Worm (Caenorhabditis elegans): ENCODE measurements around the gene C29E4.13.

The C29E4.13 gene

ce11 chrIII:7948802-7949201, 20.3 kb upstream of the C29E4.13 start, which contains the start of gene col-90:
Gene col-90 (plus strand): TSS chrIII:7948838.
- TF ChIP-seq ama-1 (optimal IDR thresholded peaks at IDR 0.05) (peak; percentile 70), blmp-1 (tag; optimal IDR thresholded peaks at IDR 0.05) (peak; percentile 6), irx-1 (tag; optimal IDR thresholded peaks at IDR 0.05) (no peak)

ce11 chrIII:7947677-7948076, 19.2 kb upstream of the C29E4.13 start:
- no peak for TF ChIP-seq efl-1 (optimal IDR thresholded peaks at IDR 0.05)
- peak in 1 of 2 experiments; percentile 56 for TF ChIP-seq efl-1 (GFP tag; optimal IDR thresholded peaks at IDR 0.05 in 1 of 2)
- no peak for TF ChIP-seq fkh-4 (tag; optimal IDR thresholded peaks at IDR 0.05; ENCODE audit: borderline replicate concordance)
- TF ChIP-seq mdl-1 (tag; optimal IDR thresholded peaks at IDR 0.05): no peak
- peak; percentile 54 for TF ChIP-seq blmp-1 (tag; optimal IDR thresholded peaks at IDR 0.05)

ce11 chrIII:7946968-7947491, 18.5 kb upstream of the C29E4.13 start, which contains the start of gene gsto-1:
Gene gsto-1 (minus strand): TSS chrIII:7947018.
- no peak for TF ChIP-seq pqm-1 (tag; optimal IDR thresholded peaks at IDR 0.05)
- TF ChIP-seq pag-3 (tag; optimal IDR thresholded peaks at IDR 0.05; ENCODE audit: borderline replicate concordance, insufficient read depth): no peak
- no peak for TF ChIP-seq ceh-63 (GFP tag; optimal IDR thresholded peaks at IDR 0.05)
- TF ChIP-seq lir-3 (tag; optimal IDR thresholded peaks at IDR 0.05; ENCODE audit: poor library complexity): no peak
- no peak for TF ChIP-seq mef-2 (tag; optimal IDR thresholded peaks at IDR 0.05)
- TF ChIP-seq tlp-1 (tag; optimal IDR thresholded peaks at IDR 0.05): no peak
- no peak for TF ChIP-seq C34B4.2 (tag; optimal IDR thresholded peaks at IDR 0.05)
- no peak for TF ChIP-seq nhr-76 (tag; optimal IDR thresholded peaks at IDR 0.05)
- TF ChIP-seq lin-13 (GFP tag; optimal IDR thresholded peaks at IDR 0.05): no peak

- no peak for TF ChIP-seq ztf-4 (tag; optimal IDR thresholded peaks at IDR 0.05)
These were observed 12.9 kb upstream of the C29E4.13 start, which contains the start of gene kle-2 for ce11 chrIII:7941417-7941816. Gene kle-2 (plus strand): TSS chrIII:7941717.

ce11 chrIII:7940819-7941218, 12.3 kb upstream of the C29E4.13 start, which contains the start of gene C29E4.12:
Gene C29E4.12 (plus strand): TSS chrIII:7941151.
- TF ChIP-seq hpl-2 (GFP tag; optimal IDR thresholded peaks at IDR 0.05) (no peak), pag-3 (tag; optimal IDR thresholded peaks at IDR 0.05; ENCODE audit: borderline replicate concordance, insufficient read depth) (no peak), tbx-2 (tag; optimal IDR thresholded peaks at IDR 0.05) (peak; percentile 77), nhr-90 (tag; optimal IDR thresholded peaks at IDR 0.05; ENCODE audit: poor library complexity) (peak; percentile 70), nhr-85 (tag) (peak; percentile 86), unc-98 (GFP tag; IDR thresholded peaks at IDR 0.05) (no peak), fkh-8 (tag; optimal IDR thresholded peaks at IDR 0.05) (peak; percentile 62), lsy-2 (tag; optimal IDR thresholded peaks at IDR 0.05) (peak; percentile 84 to 92), jun-1 (tag; optimal IDR thresholded peaks at IDR 0.05) (peak; percentile 69), ces-1 (GFP tag; optimal IDR thresholded peaks at IDR 0.05) (no peak), nhr-12 (tag; optimal IDR thresholded peaks at IDR 0.05) (no peak), fkh-10 (GFP tag; optimal IDR thresholded peaks at IDR 0.05) (no peak), mep-1 (tag; optimal IDR thresholded peaks at IDR 0.05) (peak; percentile 52), sup-37 (GFP tag; optimal IDR thresholded peaks at IDR 0.05) (no peak), ama-1 (optimal IDR thresholded peaks at IDR 0.05) (no peak), dpl-1 (GFP tag; optimal IDR thresholded peaks at IDR 0.05) (peak; percentile 96 to 98 (median 98)), hlh-4 (tag; optimal IDR thresholded peaks at IDR 0.05) (no peak), grh-1 (GFP tag; IDR thresholded peaks at IDR 0.05) (peak; percentile 69), lin-39 (tag; optimal IDR thresholded peaks at IDR 0.05) (peak; percentile 41), hlh-17 (GFP tag; optimal IDR thresholded peaks at IDR 0.05; ENCODE audit: borderline replicate concordance) (no peak), sptf-1 (tag; optimal IDR thresholded peaks at IDR 0.05) (no peak), isw-1 (GFP tag; IDR thresholded peaks at IDR 0.05) (peak; percentile 82), efl-3 (GFP tag; optimal IDR thresholded peaks at IDR 0.05) (no peak), aly-2 (tag; optimal IDR thresholded peaks at IDR 0.05) (peak; percentile 64), mab-9 (GFP tag; IDR thresholded peaks at IDR 0.05) (no peak), ztf-11 (tag; optimal IDR thresholded peaks at IDR 0.05) (peak in 1 of 2 experiments; percentile 18), nhr-84 (tag; optimal IDR thresholded peaks at IDR 0.05) (no peak), nhr-77 (tag; optimal IDR thresholded peaks at IDR 0.05) (peak; percentile 61), egl-13 (tag; optimal IDR thresholded peaks at IDR 0.05) (peak; percentile 26), mef-2 (tag; optimal IDR thresholded peaks at IDR 0.05) (no peak), nhr-11 (tag; optimal IDR thresholded peaks at IDR 0.05) (peak; percentile 59), tlp-1 (tag; optimal IDR thresholded peaks at IDR 0.05) (no peak)
